Worm (Caenorhabditis elegans): ENCODE measurements around the gene C04C3.4.
A peak's percentile ranks its signal among the peaks of the same experiment; 100 is the strongest.
"Not testable (repeated sequence)": the region's sequence is repeated elsewhere in the genome, so short reads cannot be mapped to it uniquely, and the experiment has no call there.

C04C3.4 gene

ce11 chrIV:3386504-3387290 lies 7.5 kb upstream of the C04C3.4 start:
- no peak for TF ChIP-seq ceh-45 (GFP tag; IDR thresholded peaks at IDR 0.05)
- no peak for TF ChIP-seq pat-9 (tag; optimal IDR thresholded peaks at IDR 0.05)
- no peak for TF ChIP-seq npax-4 (tag; optimal IDR thresholded peaks at IDR 0.05)
- TF ChIP-seq syd-9 (tag; optimal IDR thresholded peaks at IDR 0.05): no peak
- no peak for TF ChIP-seq pqm-1 (tag; optimal IDR thresholded peaks at IDR 0.05)
- TF ChIP-seq ets-4 (tag; optimal IDR thresholded peaks at IDR 0.05): no peak
- TF ChIP-seq nfya-1 (tag; optimal IDR thresholded peaks at IDR 0.05): no peak
- TF ChIP-seq ahr-1 (tag; optimal IDR thresholded peaks at IDR 0.05): no peak
- no peak for TF ChIP-seq zip-5 (tag; optimal IDR thresholded peaks at IDR 0.05)
- TF ChIP-seq F13H6.1 (tag; optimal IDR thresholded peaks at IDR 0.05): no peak
- no peak for TF ChIP-seq unc-3 (GFP tag; conservative IDR thresholded peaks at IDR 0.05)
- TF ChIP-seq unc-3 (tag; optimal IDR thresholded peaks at IDR 0.05): no peak
- TF ChIP-seq ref-2 (tag; optimal IDR thresholded peaks at IDR 0.05): no peak
- no peak for TF ChIP-seq pha-2 (tag; optimal IDR thresholded peaks at IDR 0.05)

- TF ChIP-seq sox-4 (tag; optimal IDR thresholded peaks at IDR 0.05); lin-11 (tag; optimal IDR thresholded peaks at IDR 0.05); ceh-45 (GFP tag; IDR thresholded peaks at IDR 0.05): not testable (repeated sequence)
These were observed 4.2 kb upstream of the C04C3.4 start, which contains the start of gene B0546.5 for ce11 chrIV:3389999-3390398. TSS of gene B0546.5 (minus strand) at chrIV:3390099.

DNA sequence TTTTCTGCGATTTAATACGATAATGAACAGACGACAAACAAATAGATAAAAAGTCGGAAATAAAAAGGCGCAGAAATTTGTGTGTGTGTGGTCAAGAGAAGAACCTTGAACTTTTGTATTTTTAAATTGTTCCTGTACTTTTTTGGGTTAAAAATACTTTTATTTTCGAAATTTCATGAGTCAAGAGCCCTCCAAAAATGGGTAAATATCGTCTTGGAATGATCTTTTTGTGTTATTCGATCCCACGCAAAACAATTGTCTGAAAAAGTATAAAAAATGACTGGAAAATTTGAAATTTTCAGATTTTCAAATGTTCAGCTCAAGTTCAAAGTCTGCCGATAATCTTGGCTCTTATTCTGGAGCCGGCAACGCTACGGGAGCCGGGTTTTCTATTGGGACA lies 1.4 kb downstream of the C04C3.4 start, which contains the start of gene C04C3.14:
TSS of gene C04C3.14 (plus strand) at position 301 of the 400 bp plus-strand sequence.
- TF ChIP-seq fkh-6 (tag; optimal IDR thresholded peaks at IDR 0.05): no peak
- no peak for TF ChIP-seq mec-3 (tag; optimal IDR thresholded peaks at IDR 0.05; ENCODE audit: borderline replicate concordance)
- TF ChIP-seq odd-2 (tag; optimal IDR thresholded peaks at IDR 0.05): no peak
- no peak for TF ChIP-seq T23F11.4 (GFP tag; optimal IDR thresholded peaks at IDR 0.05)
- no peak for TF ChIP-seq ceh-45 (GFP tag; IDR thresholded peaks at IDR 0.05)

- TF ChIP-seq sdc-2 (tag; optimal IDR thresholded peaks at IDR 0.05): no peak
- TF ChIP-seq ceh-45 (GFP tag; IDR thresholded peaks at IDR 0.05): no peak
- no peak for TF ChIP-seq sox-2 (GFP tag; IDR thresholded peaks at IDR 0.05)
- TF ChIP-seq unc-86 (tag; optimal IDR thresholded peaks at IDR 0.05): no peak
- no peak for TF ChIP-seq hlh-13 (GFP tag; optimal IDR thresholded peaks at IDR 0.05)
- no peak for TF ChIP-seq K02D7.2 (tag; optimal IDR thresholded peaks at IDR 0.05)
- TF ChIP-seq pat-9 (tag; optimal IDR thresholded peaks at IDR 0.05): no peak
- no peak for TF ChIP-seq ceh-14 (tag; optimal IDR thresholded peaks at IDR 0.05)
- no peak for TF ChIP-seq ref-2 (tag; optimal IDR thresholded peaks at IDR 0.05)
- TF ChIP-seq pag-3 (tag; optimal IDR thresholded peaks at IDR 0.05; ENCODE audit: borderline replicate concordance): no peak
- no peak for TF ChIP-seq ttx-3 (tag; optimal IDR thresholded peaks at IDR 0.05)
- TF ChIP-seq nfya-1 (tag; optimal IDR thresholded peaks at IDR 0.05): no peak
These were observed 3.9 kb downstream of the C04C3.4 start for ce11 chrIV:3398078-3398477.

DNA sequence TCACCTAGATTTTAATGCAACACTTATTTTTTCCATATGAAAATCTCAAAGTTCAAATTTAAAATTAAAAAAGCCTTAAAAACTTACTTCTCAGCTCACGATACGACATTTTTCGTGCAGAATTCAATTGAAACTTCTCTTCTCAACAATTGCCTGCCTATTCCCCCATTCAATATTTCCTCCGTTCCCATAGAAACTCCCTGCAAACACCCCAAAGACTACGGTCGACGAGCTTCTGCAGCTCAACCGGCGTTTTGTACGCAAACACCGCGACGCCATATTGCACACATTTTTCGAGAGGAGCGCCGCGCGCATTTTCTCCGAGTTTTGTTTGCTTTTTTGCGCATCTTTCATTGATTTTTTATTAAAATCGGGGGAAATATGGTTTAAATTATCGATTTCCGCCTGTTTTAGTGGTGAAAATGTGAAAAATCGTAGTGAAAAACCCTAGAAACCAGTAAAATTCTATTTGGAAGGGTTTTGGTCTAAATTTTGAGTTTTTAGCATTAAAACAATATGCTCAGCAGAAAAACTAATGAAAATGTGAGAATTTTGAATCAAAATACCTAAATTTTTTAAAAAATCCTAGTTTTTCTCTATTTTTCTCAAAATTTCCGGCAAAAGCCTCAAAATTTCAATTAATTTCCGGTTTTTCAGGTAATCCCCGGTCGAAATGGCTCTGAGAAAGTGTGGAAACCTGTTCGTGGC lies 5.0 kb downstream of the C04C3.4 start, which contains the start of the genes dyf-3 and pdhb-1:
TSS of gene dyf-3 (minus strand) at position 217 of the 708 bp plus-strand sequence.
TSS of gene pdhb-1 (plus strand) at position 658 of the 708 bp plus-strand sequence.
- TF ChIP-seq ahr-1 (tag; optimal IDR thresholded peaks at IDR 0.05): no peak
- no peak for TF ChIP-seq zip-5 (tag; optimal IDR thresholded peaks at IDR 0.05)
- TF ChIP-seq K02D7.2 (tag; optimal IDR thresholded peaks at IDR 0.05): no peak
- peak; percentile 25 for TF ChIP-seq ztf-16 (tag; optimal IDR thresholded peaks at IDR 0.05)
- no peak for TF ChIP-seq ceh-18 (tag; optimal IDR thresholded peaks at IDR 0.05)
- no peak for TF ChIP-seq ceh-14 (tag; optimal IDR thresholded peaks at IDR 0.05)
- peak; percentile 2 for TF ChIP-seq ceh-34 (tag; optimal IDR thresholded peaks at IDR 0.05)
- TF ChIP-seq rnt-1 (tag; optimal IDR thresholded peaks at IDR 0.05): no peak
- no peak for TF ChIP-seq odd-2 (tag; optimal IDR thresholded peaks at IDR 0.05)
- TF ChIP-seq ceh-48 (tag; optimal IDR thresholded peaks at IDR 0.05): peak; percentile 18
- peak; percentile 6 for TF ChIP-seq gmeb-2 (tag; optimal IDR thresholded peaks at IDR 0.05)
- TF ChIP-seq unc-42 (tag; optimal IDR thresholded peaks at IDR 0.05): peak; percentile 5
- no peak for TF ChIP-seq sox-4 (tag; optimal IDR thresholded peaks at IDR 0.05)
- no peak for TF ChIP-seq ceh-2 (tag; optimal IDR thresholded peaks at IDR 0.05)
- TF ChIP-seq che-1 (tag; optimal IDR thresholded peaks at IDR 0.05): no peak
- no peak for TF ChIP-seq F13H6.1 (tag; optimal IDR thresholded peaks at IDR 0.05)
- no peak for TF ChIP-seq K09A11.1 (tag; optimal IDR thresholded peaks at IDR 0.05; ENCODE audit: insufficient read depth)
- TF ChIP-seq tbx-7 (tag; optimal IDR thresholded peaks at IDR 0.05): no peak
- no peak for TF ChIP-seq lim-6 (tag; optimal IDR thresholded peaks at IDR 0.05)
- TF ChIP-seq nfya-1 (tag; optimal IDR thresholded peaks at IDR 0.05): peak; percentile 46
- TF ChIP-seq dve-1 (tag; optimal IDR thresholded peaks at IDR 0.05): no peak
- TF ChIP-seq pat-9 (tag; optimal IDR thresholded peaks at IDR 0.05): no peak
